Fruit fly (Drosophila melanogaster): Measurements from ENCODE around the gene CG7208.

DNA sequence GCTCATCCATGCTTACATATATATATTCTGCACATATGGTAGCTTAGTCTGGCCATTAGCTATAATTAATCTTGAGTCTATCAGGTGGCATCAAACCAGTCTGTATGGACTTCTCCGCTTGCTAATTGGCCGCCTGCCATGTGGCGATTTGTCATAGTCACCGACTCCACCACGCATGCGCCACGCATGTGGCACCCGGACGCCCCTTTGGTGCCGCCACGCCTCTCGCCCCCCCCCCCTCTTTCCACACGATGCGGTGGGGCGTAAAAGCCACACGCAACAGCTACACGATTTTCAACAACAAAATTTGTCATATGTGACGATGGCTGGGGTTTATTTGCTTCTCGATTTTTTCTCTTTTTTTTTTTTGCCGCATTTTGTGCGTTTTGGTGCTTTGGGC, 31.8 kb downstream of the CG7208 start:
- no peak for TF ChIP-seq Hr39 (GFP tag; optimal IDR thresholded peaks at IDR 0.05)
- TF ChIP-seq CG6276 (GFP tag; optimal IDR thresholded peaks at IDR 0.05): no peak
- no peak for TF ChIP-seq dsx (GFP tag; optimal IDR thresholded peaks at IDR 0.05; ENCODE audit: poor library complexity, severe bottlenecking)
- no peak for TF ChIP-seq achi (GFP tag; optimal IDR thresholded peaks at IDR 0.05)
- TF ChIP-seq CG7368 (GFP tag; optimal IDR thresholded peaks at IDR 0.05): no peak
- TF ChIP-seq Lpt (GFP tag; optimal IDR thresholded peaks at IDR 0.05): no peak
- TF ChIP-seq Met (GFP tag; optimal IDR thresholded peaks at IDR 0.05): no peak
- no peak for TF ChIP-seq Ets96B (tag; optimal IDR thresholded peaks at IDR 0.05)
- no peak for TF ChIP-seq CG34406 (GFP tag; optimal IDR thresholded peaks at IDR 0.05)
- TF ChIP-seq CG10669 (GFP tag; optimal IDR thresholded peaks at IDR 0.05): no peak
- no peak for TF ChIP-seq CG16779 (tag; optimal IDR thresholded peaks at IDR 0.05)
- no peak for TF ChIP-seq OdsH (GFP tag; optimal IDR thresholded peaks at IDR 0.05)
- no peak for TF ChIP-seq CG11902 (GFP tag; optimal IDR thresholded peaks at IDR 0.05)
- TF ChIP-seq Gug (GFP tag; IDR thresholded peaks at IDR 0.05): no peak
